Fruit fly (Drosophila melanogaster) whole organism, adult: ENCODE data around the gene Doc2.

Source experiments
- CG11617 ChIP-seq: fragments of 200-800 bp; sonication (Bioruptor generic); optimal IDR thresholded peaks from 2 replicates; lab custom pipeline; 2017; ENCODE audit warnings: mild to moderate bottlenecking, missing biosample characterization, missing genetic modification reagents, missing genetic modification characterization
- CG12768 ChIP-seq: fragments of 200-800 bp; sonication (Bioruptor generic); optimal IDR thresholded peaks from 2 replicates; lab custom pipeline; 2017; ENCODE audit warnings: missing biosample characterization, missing genetic modification characterization, mild to moderate bottlenecking, moderate library complexity, missing genetic modification reagents
- CG14711 ChIP-seq: fragments of 200-800 bp; sonication (Bioruptor generic); optimal IDR thresholded peaks from 2 replicates; lab custom pipeline; 2018; ENCODE audit warnings: missing biosample characterization, mild to moderate bottlenecking, missing genetic modification characterization, moderate library complexity
- CG1620 ChIP-seq: fragments of 200-800 bp; sonication (Bioruptor generic); optimal IDR thresholded peaks from 2 replicates; lab custom pipeline; 2016; ENCODE audit warnings: missing biosample characterization, missing genetic modification characterization
- CG33017 ChIP-seq: fragments of 200-800 bp; sonication (Bioruptor generic); optimal IDR thresholded peaks from 2 replicates; lab custom pipeline; 2018; ENCODE audit warnings: missing biosample characterization, mild to moderate bottlenecking, missing genetic modification characterization, moderate library complexity
- CG5204 ChIP-seq: fragments of 200-800 bp; sonication (Bioruptor generic); optimal IDR thresholded peaks from 2 replicates; lab custom pipeline; 2016; ENCODE audit warnings: missing biosample characterization, missing genetic modification characterization
- CG7045 ChIP-seq: fragments of 200-800 bp; sonication (Bioruptor generic); optimal IDR thresholded peaks from 2 replicates; lab custom pipeline; 2017; ENCODE audit warnings: missing biosample characterization, mild to moderate bottlenecking, missing genetic modification characterization
- CG7101 ChIP-seq: fragments of 200-800 bp; sonication (Bioruptor generic); optimal IDR thresholded peaks from 2 replicates; lab custom pipeline; 2018; ENCODE audit warnings: missing biosample characterization, mild to moderate bottlenecking, missing genetic modification characterization, moderate library complexity
- Clk ChIP-seq: fragments of 200-800 bp; sonication (Bioruptor generic); optimal IDR thresholded peaks from 2 replicates; lab custom pipeline; 2017; ENCODE audit warnings: missing biosample characterization, missing genetic modification characterization
- Crg-1 ChIP-seq: fragments of 200-800 bp; sonication (Bioruptor generic); optimal IDR thresholded peaks from 2 replicates; lab custom pipeline; 2016; ENCODE audit warnings: missing biosample characterization, missing genetic modification characterization
- Hr96 ChIP-seq: fragments of 200-800 bp; sonication (Bioruptor generic); optimal IDR thresholded peaks from 2 replicates; lab custom pipeline; 2016; ENCODE audit warnings: missing biosample characterization, missing genetic modification characterization
- Mnt ChIP-seq: fragments of 200-800 bp; sonication (Bioruptor generic); optimal IDR thresholded peaks from 2 replicates; lab custom pipeline; 2016; ENCODE audit warnings: missing biosample characterization, mild to moderate bottlenecking, missing genetic modification characterization
- bab1 ChIP-seq: fragments of 200-800 bp; sonication (Bioruptor generic); optimal IDR thresholded peaks from 3 replicates; lab custom pipeline; 2019; ENCODE audit warnings: missing biosample characterization, mild to moderate bottlenecking, missing genetic modification characterization, moderate library complexity
- cic ChIP-seq: fragments of 200-800 bp; sonication (Bioruptor generic); optimal IDR thresholded peaks from 2 replicates; lab custom pipeline; 2017; ENCODE audit warnings: missing biosample characterization, mild to moderate bottlenecking, missing genetic modification characterization, moderate library complexity
- cnc ChIP-seq, 2 experiments: fragments of >200 bp; optimal IDR thresholded peaks; 2 replicates each; lab custom pipeline; 2017
- kay ChIP-seq: fragments of 200-800 bp; sonication (Bioruptor generic); peaks from one replicate; lab custom pipeline; 2016; ENCODE audit warnings: missing biosample characterization, missing genetic modification characterization, borderline replicate concordance
- ovo ChIP-seq: fragments of 200-800 bp; sonication (Bioruptor generic); optimal IDR thresholded peaks from 2 replicates; lab custom pipeline; 2016; ENCODE audit warnings: missing biosample characterization, missing genetic modification characterization
- pad ChIP-seq: fragments of 200-800 bp; sonication (Bioruptor generic); optimal IDR thresholded peaks from 3 replicates; lab custom pipeline; 2017; ENCODE audit warnings: missing biosample characterization, missing genetic modification characterization, mild to moderate bottlenecking, moderate library complexity, missing genetic modification reagents
- tj ChIP-seq: fragments of 200-800 bp; sonication (Bioruptor generic); optimal IDR thresholded peaks from 3 replicates; lab custom pipeline; 2017; ENCODE audit warnings: missing biosample characterization, mild to moderate bottlenecking, missing genetic modification characterization, moderate library complexity
- toe ChIP-seq: fragments of 200-800 bp; sonication (Bioruptor generic); optimal IDR thresholded peaks from 2 replicates; lab custom pipeline; 2016; ENCODE audit warnings: missing biosample characterization, missing genetic modification characterization

Doc2 gene

DNA sequence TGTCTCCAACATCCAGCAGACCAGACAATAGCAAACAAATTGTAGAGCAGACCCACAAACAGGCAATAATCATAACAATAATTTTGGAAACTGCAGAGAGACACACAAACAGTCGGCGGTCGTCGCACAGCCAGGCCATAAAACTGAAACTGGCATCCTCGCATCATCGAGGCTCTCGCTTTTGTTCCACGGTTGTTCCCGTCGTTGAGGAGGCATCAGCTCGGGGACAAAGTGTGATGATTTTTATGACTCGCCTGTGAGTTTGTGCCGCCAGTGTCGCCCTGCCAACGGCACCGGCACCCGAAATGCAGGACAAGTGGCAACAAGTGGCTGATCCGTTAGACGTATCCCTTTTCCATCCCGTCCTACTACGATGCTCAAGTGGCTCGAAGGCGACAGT, 15.7 kb downstream of the Doc2 start:
- TF ChIP-seq CG7045 = no peak
- TF ChIP-seq bab1 (GFP tag; lab: Kevin White, UChicago) = no peak
- TF ChIP-seq Mnt (GFP tag; lab: Kevin White, UChicago) = no peak
- TF ChIP-seq CG14711 (tag; lab: Kevin White, UChicago) = no peak
- no peak for TF ChIP-seq CG1620 (GFP tag; lab: Kevin White, UChicago)
- TF ChIP-seq Hr96 = no peak
- no peak for TF ChIP-seq cnc (optimal IDR thresholded peaks at IDR 0.05; lab: Kevin White, UChicago)
- no peak for TF ChIP-seq CG33017
- TF ChIP-seq tj (GFP tag; lab: Kevin White, UChicago) = no peak
- TF ChIP-seq Clk = no peak
- TF ChIP-seq ovo (GFP tag; lab: Kevin White, UChicago) = no peak
- no peak for TF ChIP-seq cic (GFP tag; lab: Kevin White, UChicago)
- TF ChIP-seq Crg-1 = no peak
- no peak for TF ChIP-seq CG12768
- no peak for TF ChIP-seq kay (GFP tag; lab: Kevin White, UChicago)
- TF ChIP-seq CG7101 (tag; lab: Kevin White, UChicago) = no peak
- TF ChIP-seq pad (GFP tag; lab: Kevin White, UChicago) = no peak

DNA sequence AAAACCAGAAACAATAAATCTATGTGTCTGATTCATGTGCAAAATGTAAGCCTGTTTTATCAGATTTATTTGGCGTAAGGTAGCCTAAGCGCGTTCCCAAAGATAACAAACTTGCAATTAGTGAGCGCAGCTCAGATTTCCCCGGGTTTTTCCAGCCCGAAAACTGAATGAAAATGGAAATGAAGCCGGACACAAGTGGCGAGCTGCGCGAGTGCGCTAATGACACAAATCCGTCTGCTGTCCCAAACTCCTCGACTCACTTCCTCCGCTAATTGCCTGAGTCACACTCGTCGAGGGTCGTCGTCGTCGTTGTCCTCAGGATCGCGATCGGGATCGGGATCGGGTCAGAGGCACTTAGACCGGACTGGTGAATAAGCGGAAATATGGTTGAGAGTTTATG, 16.5 kb downstream of the Doc2 start:
- TF ChIP-seq CG7045 (no peak), Crg-1 (no peak), CG33017 (no peak), CG11617 (GFP tag; lab: Kevin White, UChicago) (no peak), CG14711 (tag; lab: Kevin White, UChicago) (no peak), Hr96 (no peak)

DNA sequence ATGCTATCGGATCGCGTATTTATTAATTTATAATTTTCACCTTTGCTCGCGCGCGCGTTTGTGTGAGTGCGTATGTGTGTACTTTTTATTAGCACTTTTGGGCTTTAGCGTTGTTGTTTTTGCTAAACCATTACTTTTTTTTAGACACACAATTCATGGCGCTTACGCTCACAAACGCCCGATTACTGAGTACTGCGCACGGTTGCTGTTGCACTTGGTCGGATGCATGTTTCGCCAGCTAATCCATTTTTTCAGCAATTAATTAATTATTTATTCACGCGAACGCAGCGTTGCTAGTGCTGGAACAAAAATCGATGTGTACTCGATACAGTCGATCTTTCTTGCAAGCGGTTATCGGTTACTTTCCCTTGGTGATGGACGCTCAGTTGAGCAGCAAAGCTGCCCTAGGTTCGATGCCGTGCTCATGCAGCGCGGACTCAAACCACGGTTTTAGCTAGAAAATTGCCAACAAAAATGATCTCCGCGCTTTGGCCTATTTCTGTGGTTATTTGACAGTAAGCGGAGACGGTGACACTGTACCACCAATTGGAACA, 21.3 kb downstream of the Doc2 start, which contains the start of the genes smg and CG5087:
Gene smg (minus strand): TSS at position 304 of the 554 bp plus-strand sequence.
Gene CG5087 (plus strand): TSS at position 499 of the 554 bp plus-strand sequence.
- TF ChIP-seq CG1620 (GFP tag; lab: Kevin White, UChicago) (peak; percentile 62), CG7101 (tag; lab: Kevin White, UChicago) (no peak), cnc (optimal IDR thresholded peaks at IDR 0.05; lab: Kevin White, UChicago) (no peak), tj (GFP tag; lab: Kevin White, UChicago) (peak; percentile 17), Clk (no peak), Hr96 (no peak), kay (GFP tag; lab: Kevin White, UChicago) (no peak), Mnt (GFP tag; lab: Kevin White, UChicago) (peak; percentile 55), ovo (GFP tag; lab: Kevin White, UChicago) (peak; percentile 57), CG5204 (no peak), bab1 (GFP tag; lab: Kevin White, UChicago) (peak; percentile 74), CG14711 (tag; lab: Kevin White, UChicago) (peak; percentile 6), cic (GFP tag; lab: Kevin White, UChicago) (no peak), pad (GFP tag; lab: Kevin White, UChicago) (no peak), CG11617 (GFP tag; lab: Kevin White, UChicago) (peak; percentile 4), toe (GFP tag; lab: Kevin White, UChicago) (peak; percentile 46), CG33017 (no peak)

DNA sequence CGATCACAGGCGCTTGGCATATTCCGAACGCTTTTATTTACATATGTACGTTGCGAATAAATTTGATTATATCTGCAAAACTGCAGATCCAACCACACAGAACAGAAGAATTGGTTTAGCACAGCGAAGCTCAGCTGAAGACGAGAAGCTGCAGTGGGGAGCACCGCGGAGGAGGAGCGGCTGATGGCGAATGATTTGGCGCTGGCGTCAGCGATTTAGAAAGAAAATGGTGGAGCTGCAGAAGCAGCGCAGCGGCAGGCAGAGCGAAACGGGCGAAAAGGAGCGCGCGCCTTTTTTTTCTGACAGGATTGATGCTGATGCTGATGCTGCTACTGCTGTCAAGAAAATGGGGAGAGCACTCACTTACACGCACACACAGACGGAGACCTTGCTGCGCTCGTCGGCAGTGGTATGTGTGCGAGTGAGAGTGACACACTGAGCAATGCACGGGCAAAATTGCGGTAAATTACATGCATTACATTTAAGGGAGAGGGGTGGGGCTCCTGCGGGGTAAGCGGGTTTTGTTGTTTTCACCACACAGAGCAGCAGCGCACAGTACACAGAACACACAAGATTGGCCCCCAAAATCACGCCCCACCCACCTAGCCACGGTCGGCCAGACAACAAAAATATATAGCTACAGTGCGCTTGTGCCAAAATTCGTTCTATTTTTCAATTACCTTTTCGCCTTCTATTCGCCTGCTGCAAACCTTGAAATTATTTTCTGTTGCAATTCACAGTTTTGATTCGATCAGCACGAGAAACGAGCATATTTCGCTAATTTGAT, 22.0 kb downstream of the Doc2 start:
- TF ChIP-seq pad (GFP tag; lab: Kevin White, UChicago) (peak; percentile 99), Crg-1 (no peak), CG5204 (no peak), Clk (no peak), ovo (GFP tag; lab: Kevin White, UChicago) (peak; percentile 85), cic (GFP tag; lab: Kevin White, UChicago) (peak; percentile 42), CG11617 (GFP tag; lab: Kevin White, UChicago) (peak; percentile 55), tj (GFP tag; lab: Kevin White, UChicago) (peak; percentile 91), toe (GFP tag; lab: Kevin White, UChicago) (no peak), CG33017 (no peak), CG1620 (GFP tag; lab: Kevin White, UChicago) (no peak), CG12768 (peak; percentile 49)

DNA sequence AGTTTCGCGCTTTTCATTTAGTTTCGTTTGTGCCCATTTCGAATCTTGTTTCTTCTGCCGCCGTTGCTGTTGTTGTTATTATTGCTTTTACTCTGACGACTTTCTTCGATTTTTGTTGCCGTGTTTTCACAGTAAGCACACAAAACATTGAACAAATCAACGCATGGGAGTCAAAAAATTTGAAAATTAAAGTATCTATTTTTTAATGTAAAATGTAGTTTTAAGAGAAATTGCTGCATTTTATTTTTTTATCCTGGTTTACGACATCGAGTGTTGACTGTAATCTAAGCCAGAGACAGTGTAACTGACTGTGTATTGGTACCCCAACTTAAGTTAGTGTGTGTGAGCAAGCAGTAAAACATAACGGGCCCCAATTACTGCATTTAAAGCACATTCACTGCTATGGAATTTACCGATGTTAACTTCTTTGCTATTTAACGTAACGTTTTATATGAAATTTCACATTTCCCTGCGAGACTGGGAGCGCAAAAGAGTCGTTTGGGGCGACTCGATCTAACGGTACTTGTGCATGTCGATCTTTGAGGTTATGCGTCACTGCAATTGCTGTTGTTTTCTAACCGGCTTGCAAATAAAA, 22.8 kb downstream of the Doc2 start:
- TF ChIP-seq CG33017 (peak; percentile 90), cic (GFP tag; lab: Kevin White, UChicago) (no peak), CG12768 (peak; percentile 59), CG7045 (peak; percentile 64), CG1620 (GFP tag; lab: Kevin White, UChicago) (peak; percentile 74), CG11617 (GFP tag; lab: Kevin White, UChicago) (peak; percentile 64), CG14711 (tag; lab: Kevin White, UChicago) (peak; percentile 89), pad (GFP tag; lab: Kevin White, UChicago) (peak; percentile 80), bab1 (GFP tag; lab: Kevin White, UChicago) (peak; percentile 96), Clk (peak; percentile 51), toe (GFP tag; lab: Kevin White, UChicago) (no peak), Hr96 (no peak), CG5204 (no peak), tj (GFP tag; lab: Kevin White, UChicago) (peak; percentile 33), Mnt (GFP tag; lab: Kevin White, UChicago) (peak; percentile 57), Crg-1 (peak; percentile 37), kay (GFP tag; lab: Kevin White, UChicago) (no peak), ovo (GFP tag; lab: Kevin White, UChicago) (peak; percentile 96), cnc (optimal IDR thresholded peaks at IDR 0.05; lab: Kevin White, UChicago) (no peak), CG7101 (tag; lab: Kevin White, UChicago) (peak; percentile 90)
